Worm (Caenorhabditis elegans) whole organism, L4/young adult: ENCODE data around the gene ntl-3.

Experiments
- W03F9.2 ChIP-seq: fragments of 150-350 bp; optimal IDR thresholded peaks from 2 replicates; lab custom pipeline; 2014; ENCODE audit warnings: missing biosample characterization, missing genetic modification characterization
- dao-5 ChIP-seq: sonication (generic microtip); optimal IDR thresholded peaks from 2 replicates; lab custom pipeline; 2016; ENCODE audit warnings: missing genotype, missing genetic modification characterization, moderate library complexity, missing compliant biosample characterization
- him-1 ChIP-seq: sonication (generic microtip); optimal IDR thresholded peaks from 2 replicates; lab custom pipeline; 2016; ENCODE audit warnings: missing genotype, missing genetic modification reagents, missing genetic modification characterization, missing compliant biosample characterization

ntl-3 gene

DNA sequence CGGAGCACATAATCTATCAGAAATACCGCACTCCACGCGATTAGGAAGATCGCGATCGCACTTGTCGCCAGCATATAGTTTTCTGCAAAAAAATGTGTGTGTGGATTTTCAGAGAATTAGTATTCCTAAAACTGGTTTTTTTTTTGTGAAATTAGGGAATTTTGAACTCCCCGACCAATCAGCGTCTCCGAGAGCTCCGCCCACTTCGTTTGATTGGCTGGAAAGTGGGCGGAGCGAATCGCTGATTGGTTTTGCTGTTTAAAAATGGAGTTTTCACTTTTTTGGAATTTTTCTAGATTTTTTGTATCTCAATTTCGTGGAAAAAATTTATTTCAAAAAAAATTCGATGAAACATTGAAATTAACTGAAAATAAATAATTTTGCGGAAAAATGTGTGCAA is 14.9 kb upstream of the ntl-3 start:
- no peak for TF ChIP-seq W03F9.2 (tag; lab: Kevin White, UChicago)
- TF ChIP-seq dao-5 (tag; lab: Kevin White, UChicago), result no peak
- no peak for TF ChIP-seq him-1

DNA sequence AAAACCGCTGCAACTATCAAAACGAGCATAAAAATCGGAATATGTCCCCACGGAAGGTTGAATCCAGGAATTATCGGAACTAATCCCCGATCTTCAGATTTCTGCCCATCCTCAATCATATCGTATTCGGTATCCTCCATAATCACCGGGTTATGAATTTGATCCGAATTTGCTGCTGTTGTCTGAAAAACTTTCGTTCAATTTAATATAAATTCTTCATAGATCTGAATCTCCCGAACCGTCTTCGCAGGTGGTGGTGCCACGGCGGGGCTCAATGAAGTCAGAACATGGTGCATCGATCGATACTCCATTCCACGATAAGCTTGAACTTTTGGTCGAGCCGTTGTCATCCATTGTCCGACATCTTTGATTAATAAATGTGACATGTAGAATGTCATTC is 10.6 kb upstream of the ntl-3 start:
- TF ChIP-seq W03F9.2 (tag; lab: Kevin White, UChicago), result no peak
- no peak for TF ChIP-seq dao-5 (tag; lab: Kevin White, UChicago)
- TF ChIP-seq him-1, result no peak

ce11 chrIII:11853533-11853932 is 7.3 kb upstream of the ntl-3 start:
- TF ChIP-seq W03F9.2 (tag; lab: Kevin White, UChicago) (no peak), him-1 (no peak), dao-5 (tag; lab: Kevin White, UChicago) (no peak)

ce11 chrIII:11849590-11849989 is 3.3 kb upstream of the ntl-3 start:
- TF ChIP-seq him-1 (no peak), dao-5 (tag; lab: Kevin White, UChicago) (no peak), W03F9.2 (tag; lab: Kevin White, UChicago) (no peak)

- TF ChIP-seq W03F9.2 (tag; lab: Kevin White, UChicago) (no peak), dao-5 (tag; lab: Kevin White, UChicago) (no peak), him-1 (no peak)
Measured at ce11 chrIII:11848317-11848716, 2.1 kb upstream of the ntl-3 start.

DNA sequence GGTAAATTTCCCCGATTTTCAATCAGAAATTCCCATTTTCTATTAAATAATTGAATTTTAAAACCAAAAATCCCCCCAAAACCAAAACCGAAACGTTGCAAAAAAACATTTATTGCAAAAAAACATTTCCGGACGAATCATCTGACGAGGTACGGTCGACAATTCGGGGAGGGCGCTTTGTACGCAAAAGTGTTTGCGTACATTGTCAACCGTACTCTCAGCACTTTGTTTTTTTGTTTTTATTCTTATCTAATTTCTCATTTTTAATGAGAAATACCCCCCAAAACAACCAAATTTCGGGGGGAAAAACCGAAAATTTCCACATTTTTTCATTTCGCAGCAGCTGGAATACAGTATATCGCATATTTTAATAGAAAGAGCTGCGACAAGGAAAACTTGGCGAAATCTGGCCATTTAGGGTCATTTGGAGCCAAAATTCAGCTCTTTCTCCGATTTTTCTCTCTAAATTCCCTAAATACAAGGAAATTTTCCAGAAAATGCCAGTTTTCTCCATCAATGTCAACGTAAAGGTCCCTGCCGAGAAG is 1.5 kb upstream of the ntl-3 start, which contains the start of gene mif-1:
mif-1 (plus strand) TSS at position 495 of the 545 bp plus-strand sequence.
- TF ChIP-seq W03F9.2 (tag; lab: Kevin White, UChicago) (peak; percentile 43), him-1 (no peak)

ce11 chrIII:11847014-11847413 is 749 bp upstream of the ntl-3 start:
- TF ChIP-seq W03F9.2 (tag; lab: Kevin White, UChicago) (no peak), him-1 (no peak), dao-5 (tag; lab: Kevin White, UChicago) (no peak)

DNA sequence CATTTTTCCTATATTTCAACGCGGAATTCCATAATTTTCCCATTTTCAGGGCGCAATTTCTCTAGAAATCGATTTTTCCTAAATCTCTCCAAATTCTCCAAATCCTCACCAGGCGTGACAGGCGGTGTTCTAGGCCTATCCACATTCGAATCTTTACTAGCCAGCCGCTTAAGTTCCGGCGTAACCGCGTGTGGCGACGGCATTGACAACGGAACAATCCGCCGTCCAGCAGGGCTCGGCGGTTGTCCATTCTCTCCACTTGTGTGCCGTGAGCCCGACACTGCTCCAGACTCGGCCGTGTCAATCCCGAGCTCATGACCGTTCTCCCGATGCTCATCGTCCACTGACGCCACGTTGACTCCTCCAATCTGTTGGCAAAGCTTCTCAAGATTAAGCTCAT is 3.3 kb downstream of the ntl-3 start:
- TF ChIP-seq W03F9.2 (tag; lab: Kevin White, UChicago) (no peak), dao-5 (tag; lab: Kevin White, UChicago) (no peak), him-1 (no peak)

DNA sequence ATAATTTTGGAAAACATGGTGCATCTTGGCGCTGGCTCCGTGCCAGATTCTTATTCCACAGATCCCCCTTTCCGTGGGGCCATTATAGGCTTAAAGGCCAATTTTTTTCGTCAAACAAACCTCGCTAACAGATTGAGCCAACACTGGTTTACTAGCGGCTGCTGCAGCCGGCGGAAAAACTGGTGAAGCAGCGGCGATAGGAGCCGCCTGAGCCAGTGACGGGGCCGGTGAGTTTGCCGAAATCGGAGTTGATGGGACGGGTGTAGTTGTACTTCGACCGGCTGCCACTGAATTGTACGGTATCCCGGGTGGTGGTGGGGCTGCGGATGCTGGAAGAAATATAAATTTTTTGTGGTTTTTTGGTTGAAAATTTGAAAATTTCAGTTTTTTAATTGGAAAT is 4.5 kb downstream of the ntl-3 start:
- TF ChIP-seq dao-5 (tag; lab: Kevin White, UChicago), result no peak
- TF ChIP-seq him-1, result no peak
- TF ChIP-seq W03F9.2 (tag; lab: Kevin White, UChicago), result no peak

DNA sequence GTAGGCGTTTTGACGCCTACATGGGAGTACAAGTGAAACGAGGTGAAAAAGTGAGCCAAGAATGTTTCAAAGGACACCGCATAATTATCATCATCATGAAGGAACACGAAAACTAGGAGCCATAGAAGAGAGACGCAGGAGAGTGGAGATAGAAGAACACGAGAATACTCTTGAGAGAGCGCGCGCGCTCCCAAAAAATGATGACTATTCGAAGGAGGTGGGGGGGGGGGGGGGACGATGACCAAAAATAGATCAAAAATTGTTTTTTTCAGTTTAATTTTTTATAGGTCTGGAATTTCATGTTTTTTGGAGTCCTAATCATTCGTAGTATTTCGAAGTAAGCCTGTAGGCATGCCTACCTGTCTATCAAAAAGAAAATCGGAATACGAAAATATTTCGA is 9.5 kb downstream of the ntl-3 start:
- TF ChIP-seq dao-5 (tag; lab: Kevin White, UChicago), result no peak
- no peak for TF ChIP-seq him-1
- TF ChIP-seq W03F9.2 (tag; lab: Kevin White, UChicago), result no peak

DNA sequence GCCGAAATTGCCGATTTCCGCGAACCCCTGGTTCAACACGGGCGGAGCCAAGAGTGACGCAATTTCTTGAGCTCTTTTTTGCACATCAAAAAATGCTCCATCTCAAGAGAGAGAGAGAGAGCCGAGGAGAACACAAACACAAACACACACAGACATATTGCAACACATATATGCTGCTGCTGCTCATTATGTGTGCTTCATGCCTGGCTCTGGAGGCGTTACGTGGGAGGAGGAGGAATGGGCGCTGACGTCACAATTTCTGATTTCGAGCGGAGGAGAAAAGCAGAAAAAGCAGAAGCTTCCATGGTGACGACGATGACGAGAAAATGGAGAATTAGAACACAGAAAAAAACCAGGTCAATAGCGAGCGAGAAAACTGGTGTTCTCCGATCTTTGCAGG is 10.2 kb downstream of the ntl-3 start:
- no peak for TF ChIP-seq W03F9.2 (tag; lab: Kevin White, UChicago)
- TF ChIP-seq him-1, result no peak
- no peak for TF ChIP-seq dao-5 (tag; lab: Kevin White, UChicago)

DNA sequence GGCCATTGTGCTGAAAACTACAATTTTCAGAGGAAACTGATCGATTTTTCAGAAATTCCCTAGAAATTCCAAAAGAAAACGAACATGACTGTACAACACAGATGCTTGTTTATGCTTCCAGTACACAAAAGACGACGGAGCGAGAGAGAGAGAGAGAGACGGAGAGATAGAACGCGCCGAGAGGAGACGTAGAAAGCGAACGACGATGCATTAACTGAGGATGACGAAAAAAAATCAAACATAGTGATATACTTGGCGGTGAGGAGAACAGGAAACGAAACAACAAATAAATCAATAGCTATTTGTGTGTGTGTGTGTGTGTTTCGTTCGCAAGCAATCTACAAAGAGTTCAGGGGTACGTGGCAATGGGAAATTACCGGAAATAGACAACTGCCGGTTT is 11.5 kb downstream of the ntl-3 start:
- TF ChIP-seq him-1 (no peak), W03F9.2 (tag; lab: Kevin White, UChicago) (peak; percentile 46), dao-5 (tag; lab: Kevin White, UChicago) (no peak)

ce11 chrIII:11834168-11834567 is 12.1 kb downstream of the ntl-3 start:
- TF ChIP-seq him-1, result no peak
- no peak for TF ChIP-seq W03F9.2 (tag; lab: Kevin White, UChicago)

ce11 chrIII:11833449-11833848 is 12.8 kb downstream of the ntl-3 start:
- TF ChIP-seq W03F9.2 (tag; lab: Kevin White, UChicago), result no peak
